Fruit fly (Drosophila melanogaster) whole organism, embryonic: ENCODE data around the gene velo.
A peak's percentile ranks its signal among the peaks of the same experiment; 100 is the strongest.

Experiments used
- B-H1 ChIP-seq: fragments of 200-800 bp; sonication (Bioruptor generic); IDR thresholded peaks from 3 replicates; pipeline ENCODE4 v1.3.6; 2022; ENCODE audit warnings: missing biosample characterization, missing genetic modification characterization
- CG10267 ChIP-seq: fragments of 200-800 bp; sonication (Bioruptor generic); optimal IDR thresholded peaks from 2 replicates; lab custom pipeline; 2018; ENCODE audit warnings: missing biosample characterization, mild to moderate bottlenecking, missing genetic modification characterization, moderate library complexity
- CG12071 ChIP-seq: fragments of 200-800 bp; sonication (Bioruptor generic); optimal IDR thresholded peaks from 3 replicates; lab custom pipeline; 2018; ENCODE audit warnings: missing biosample characterization, mild to moderate bottlenecking, missing genetic modification characterization
- CG13123 ChIP-seq: fragments of 200-800 bp; sonication (Bioruptor generic); optimal IDR thresholded peaks from 2 replicates; lab custom pipeline; 2016; ENCODE audit warnings: missing biosample characterization, missing genetic modification characterization
- CG13287 ChIP-seq: fragments of 200-800 bp; sonication (Bioruptor generic); IDR thresholded peaks from 2 replicates; pipeline ENCODE4 v1.3.6; 2022; ENCODE audit warnings: missing biosample characterization, missing genetic modification characterization; ENCODE audit not compliant: partially characterized antibody
- CG13775 ChIP-seq: fragments of 200-800 bp; sonication (Bioruptor generic); optimal IDR thresholded peaks from 3 replicates; lab custom pipeline; 2017; ENCODE audit warnings: missing biosample characterization, mild to moderate bottlenecking, missing genetic modification characterization
- CG17328 ChIP-seq: fragments of 200-800 bp; sonication (Bioruptor generic); IDR thresholded peaks from 2 replicates; pipeline ENCODE4 v1.3.6; 2022; ENCODE audit warnings: missing biosample characterization, missing genetic modification characterization
- CG17568 ChIP-seq: fragments of 200-800 bp; sonication (Bioruptor generic); optimal IDR thresholded peaks from 2 replicates; lab custom pipeline; 2018; ENCODE audit warnings: missing biosample characterization, mild to moderate bottlenecking, missing genetic modification characterization, moderate library complexity
- CG30403 ChIP-seq: fragments of 200-800 bp; sonication (Bioruptor generic); optimal IDR thresholded peaks from 3 replicates; lab custom pipeline; 2016; ENCODE audit warnings: missing biosample characterization, missing genetic modification characterization
- CG32772 ChIP-seq: fragments of 200-800 bp; sonication (Bioruptor generic); IDR thresholded peaks from 2 replicates; pipeline ENCODE4 v1.3.6; 2022; ENCODE audit warnings: missing biosample characterization, missing genetic modification characterization
- CG4404 ChIP-seq: fragments of 200-800 bp; sonication (Bioruptor generic); IDR thresholded peaks from 2 replicates; pipeline ENCODE4 v1.3.6; 2022; ENCODE audit warnings: missing biosample characterization, missing genetic modification characterization
- CG4424 ChIP-seq: fragments of 200-800 bp; sonication (Bioruptor generic); optimal IDR thresholded peaks from 3 replicates; lab custom pipeline; 2016; ENCODE audit warnings: missing biosample characterization, missing genetic modification characterization
- CG4820 ChIP-seq: fragments of 200-800 bp; sonication (Bioruptor generic); optimal IDR thresholded peaks from 3 replicates; lab custom pipeline; 2016; ENCODE audit warnings: missing biosample characterization, missing genetic modification characterization
- CG6254 ChIP-seq: fragments of 200-800 bp; sonication (Bioruptor generic); optimal IDR thresholded peaks from 3 replicates; lab custom pipeline; 2017; ENCODE audit warnings: mild to moderate bottlenecking, missing biosample characterization, missing genetic modification reagents, missing genetic modification characterization
- CG7839 ChIP-seq: fragments of 200-800 bp; sonication (Bioruptor generic); optimal IDR thresholded peaks from 3 replicates; lab custom pipeline; 2018; ENCODE audit warnings: missing biosample characterization, mild to moderate bottlenecking, missing genetic modification characterization, moderate library complexity
- CG8089 ChIP-seq: fragments of 200-800 bp; sonication (Bioruptor generic); optimal IDR thresholded peaks from 3 replicates; lab custom pipeline; 2016; ENCODE audit warnings: missing biosample characterization, missing genetic modification characterization
- CG8924 ChIP-seq: fragments of 200-800 bp; optimal IDR thresholded peaks from 3 replicates; lab custom pipeline; 2019; ENCODE audit warnings: missing biosample characterization, mild to moderate bottlenecking, missing genetic modification characterization, moderate library complexity
- CG9817 ChIP-seq: fragments of 200-800 bp; sonication (Bioruptor generic); optimal IDR thresholded peaks from 2 replicates; lab custom pipeline; 2018; ENCODE audit warnings: missing biosample characterization, mild to moderate bottlenecking, missing genetic modification characterization, moderate library complexity
- GATAe ChIP-seq: fragments of 200-800 bp; sonication (Bioruptor generic); conservative IDR thresholded peaks from 2 replicates; pipeline ENCODE4 v1.3.6; 2022; ENCODE audit warnings: missing biosample characterization, missing genetic modification characterization
- H15 ChIP-seq: fragments of 200-800 bp; sonication (Bioruptor generic); IDR thresholded peaks from 3 replicates; pipeline ENCODE4 v1.3.6; 2022; ENCODE audit warnings: missing biosample characterization, missing genetic modification characterization
- HLH4C ChIP-seq: fragments of 200-800 bp; sonication (Bioruptor generic); IDR thresholded peaks from 3 replicates; pipeline ENCODE4 v1.3.6; 2022; ENCODE audit warnings: missing biosample characterization, missing genetic modification characterization; ENCODE audit not compliant: partially characterized antibody
- Hr51 ChIP-seq, 2 experiments: fragments of 200-800 bp; sonication (Bioruptor generic); optimal IDR thresholded peaks; 2 replicates in 1 of 2; 3 replicates in 1 of 2; lab custom pipeline; 2016 to 2018; ENCODE audit warnings: missing biosample characterization in 2 of 2, missing genetic modification characterization in 2 of 2, mild to moderate bottlenecking in 1 of 2, moderate library complexity in 1 of 2
- Lim3 ChIP-seq: fragments of 200-800 bp; sonication (Bioruptor generic); IDR thresholded peaks from 2 replicates; pipeline ENCODE4 v1.3.6; 2022; ENCODE audit warnings: missing biosample characterization, missing genetic modification characterization
- MESR4 ChIP-seq: fragments of 200-800 bp; sonication (Bioruptor generic); optimal IDR thresholded peaks from 2 replicates; lab custom pipeline; 2018; ENCODE audit warnings: missing biosample characterization, mild to moderate bottlenecking, missing genetic modification characterization, moderate library complexity
- Med ChIP-seq: fragments of 200-800 bp; sonication (Bioruptor generic); peaks from one replicate; lab custom pipeline; 2016; ENCODE audit warnings: missing biosample characterization, missing genetic modification characterization, mild to moderate bottlenecking, inconsistent platforms, moderate library complexity
- Meics ChIP-seq: fragments of 200-800 bp; sonication (Bioruptor generic); optimal IDR thresholded peaks from 2 replicates; lab custom pipeline; 2017; ENCODE audit warnings: missing biosample characterization, mild to moderate bottlenecking, missing genetic modification characterization
- Optix ChIP-seq: fragments of 200-800 bp; sonication (Bioruptor generic); IDR thresholded peaks from 3 replicates; pipeline ENCODE4 v1.3.6; 2022; ENCODE audit warnings: missing biosample characterization, missing genetic modification characterization
- Pdp1 ChIP-seq, 2 experiments: fragments of 200-800 bp; sonication (Bioruptor generic); optimal IDR thresholded peaks; 3 replicates each; lab custom pipeline; 2016; ENCODE audit warnings: missing biosample characterization in 2 of 2, missing genetic modification characterization in 2 of 2, mild to moderate bottlenecking in 1 of 2, moderate library complexity in 1 of 2
- Ptx1 ChIP-seq: fragments of 200-800 bp; sonication (Bioruptor generic); IDR thresholded peaks from 2 replicates; pipeline ENCODE4 v1.3.6; 2022; ENCODE audit warnings: missing biosample characterization, missing genetic modification characterization
- Spps ChIP-seq: fragments of 200-800 bp; sonication (Bioruptor generic); optimal IDR thresholded peaks from 2 replicates; lab custom pipeline; 2018; ENCODE audit warnings: missing biosample characterization, mild to moderate bottlenecking, missing genetic modification characterization
- Sry-δ ChIP-seq: fragments of 200-800 bp; sonication (Bioruptor generic); optimal IDR thresholded peaks from 2 replicates; lab custom pipeline; 2016; ENCODE audit warnings: missing biosample characterization, missing genetic modification characterization
- aop ChIP-seq: fragments of 200-800 bp; sonication (Bioruptor generic); IDR thresholded peaks from 2 replicates; pipeline ENCODE4 v1.3.6; 2022; ENCODE audit warnings: missing biosample characterization, missing genetic modification characterization
- bigmax ChIP-seq: fragments of 200-800 bp; sonication (Bioruptor generic); optimal IDR thresholded peaks from 2 replicates; lab custom pipeline; 2018; ENCODE audit warnings: missing biosample characterization, mild to moderate bottlenecking, missing genetic modification characterization
- cas ChIP-seq: fragments of 200-800 bp; sonication (Bioruptor generic); IDR thresholded peaks from 2 replicates; pipeline ENCODE4 v1.3.6; 2022; ENCODE audit warnings: missing biosample characterization, missing genetic modification characterization
- dm ChIP-seq: fragments of 200-800 bp; sonication (Bioruptor generic); optimal IDR thresholded peaks from 3 replicates; lab custom pipeline; 2016; ENCODE audit warnings: missing biosample characterization, missing genetic modification characterization
- ems ChIP-seq: fragments of 200-800 bp; sonication (Bioruptor generic); optimal IDR thresholded peaks from 3 replicates; lab custom pipeline; 2016; ENCODE audit warnings: missing biosample characterization, missing genetic modification characterization
- ftz-f1 ChIP-seq: fragments of 200-800 bp; sonication (Bioruptor generic); optimal IDR thresholded peaks from 2 replicates; lab custom pipeline; 2016; ENCODE audit warnings: missing biosample characterization, missing genetic modification characterization
- gem ChIP-seq: fragments of 200-800 bp; sonication (Bioruptor generic); optimal IDR thresholded peaks from 2 replicates; lab custom pipeline; 2019; ENCODE audit warnings: missing biosample characterization, mild to moderate bottlenecking, missing genetic modification characterization, moderate library complexity
- grau ChIP-seq: fragments of 200-800 bp; optimal IDR thresholded peaks from 3 replicates; lab custom pipeline; 2019; ENCODE audit warnings: missing biosample characterization, mild to moderate bottlenecking, missing genetic modification characterization, moderate library complexity
- ind ChIP-seq: fragments of 200-800 bp; sonication (Bioruptor generic); optimal IDR thresholded peaks from 3 replicates; lab custom pipeline; 2016; ENCODE audit warnings: missing biosample characterization, missing genetic modification characterization
- lmd ChIP-seq: fragments of 200-800 bp; sonication (Bioruptor generic); IDR thresholded peaks from 2 replicates; pipeline ENCODE4 v1.3.6; 2022; ENCODE audit warnings: missing biosample characterization, missing genetic modification characterization
- mld ChIP-seq: fragments of 200-800 bp; sonication (Bioruptor generic); IDR thresholded peaks from 3 replicates; pipeline ENCODE4 v1.3.6; 2022; ENCODE audit warnings: missing biosample characterization, missing genetic modification characterization; ENCODE audit not compliant: partially characterized antibody
- ranshi ChIP-seq: fragments of 200-800 bp; sonication (Bioruptor generic); IDR thresholded peaks from 2 replicates; pipeline ENCODE4 v1.3.6; 2022; ENCODE audit warnings: missing biosample characterization, missing genetic modification characterization
- sens-2 ChIP-seq: fragments of 200-800 bp; sonication (Bioruptor generic); IDR thresholded peaks from 2 replicates; pipeline ENCODE4 v1.3.6; 2022; ENCODE audit warnings: missing biosample characterization, missing genetic modification characterization
- tgo ChIP-seq: fragments of 200-800 bp; sonication (Bioruptor generic); IDR thresholded peaks from 3 replicates; pipeline ENCODE4 v1.3.6; 2022; ENCODE audit warnings: missing biosample characterization, missing genetic modification characterization
- wor ChIP-seq: fragments of 200-800 bp; sonication (Bioruptor generic); IDR thresholded peaks from 2 replicates; pipeline ENCODE4 v1.3.6; 2022; ENCODE audit warnings: missing biosample characterization, missing genetic modification characterization
- zen2 ChIP-seq: fragments of 200-800 bp; sonication (Bioruptor generic); IDR thresholded peaks from 3 replicates; pipeline ENCODE4 v1.3.6; 2022; ENCODE audit warnings: missing biosample characterization, missing genetic modification characterization; ENCODE audit not compliant: partially characterized antibody

Gene velo

dm6 chr3L:6708995-6709606 is 43.5 kb downstream of the velo start (continued):
- TF ChIP-seq H15 (GFP tag; lab: Robert Waterston, UW) (peak; percentile 89), Pdp1 (GFP tag; optimal IDR thresholded peaks at IDR 0.05; lab: Kevin White, UChicago) (peak; percentile 71 to 85), Sry-δ (peak; percentile 13), CG10267 (peak; percentile 41), wor (GFP tag; lab: Robert Waterston, UW) (0 out of 2 replicates have a peak, but pooled peaks have one; percentile 12), CG4404 (GFP tag; lab: Robert Waterston, UW) (no peak), CG17328 (peak; percentile 89), sens-2 (GFP tag; lab: Robert Waterston, UW) (peak; percentile 90), CG12071 (GFP tag; lab: Kevin White, UChicago) (peak; percentile 91), HLH4C (no peak), ems (peak; percentile 48), CG17568 (GFP tag; lab: Kevin White, UChicago) (peak; percentile 92), zen2 (GFP tag; lab: Robert Waterston, UW) (no peak), CG13775 (peak; percentile 76)

DNA sequence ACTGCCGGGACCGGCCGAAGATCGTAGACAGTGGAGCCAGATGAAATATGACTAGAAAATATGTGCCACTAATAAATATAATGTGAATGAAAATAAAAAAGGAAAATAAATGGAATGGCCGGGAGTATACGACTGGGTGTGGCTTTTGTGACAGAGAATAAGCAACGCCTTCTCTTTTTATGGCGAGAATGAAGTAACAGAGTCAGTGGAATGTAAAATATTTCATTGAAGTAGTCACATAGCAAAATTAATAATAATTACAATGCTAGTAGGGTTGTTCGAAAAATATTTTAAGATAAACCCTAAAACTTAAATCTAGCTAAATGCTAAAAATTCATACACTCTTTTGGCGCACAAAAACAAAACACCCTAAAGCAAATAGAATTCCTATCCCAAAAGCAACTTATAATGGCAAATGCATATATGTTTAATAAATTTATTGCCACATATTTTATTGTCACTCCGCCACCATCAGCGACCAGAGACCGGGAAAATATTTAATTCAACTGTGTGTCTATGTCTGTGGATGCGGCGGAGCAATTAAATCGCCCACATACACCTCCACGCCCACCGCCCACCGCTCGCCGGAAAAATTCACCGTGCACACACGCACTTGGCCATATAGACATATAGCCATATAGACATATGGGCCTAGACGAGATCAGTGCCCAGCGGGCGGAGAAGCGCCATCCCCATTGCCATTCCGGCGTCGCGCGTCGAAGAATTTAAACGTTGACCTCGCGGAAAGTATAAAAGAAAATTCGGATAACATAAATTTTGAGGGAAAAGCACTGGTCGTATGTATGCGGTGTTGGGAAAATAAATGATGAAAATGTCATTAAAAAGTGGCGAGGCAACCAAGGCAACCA is 45.6 kb downstream of the velo start:
- no peak for TF ChIP-seq B-H1 (GFP tag; lab: Robert Waterston, UW)
- no peak for TF ChIP-seq Lim3
- no peak for TF ChIP-seq Spps (tag; lab: Kevin White, UChicago)
- peak; percentile 18 for TF ChIP-seq CG30403 (GFP tag; lab: Kevin White, UChicago)
- TF ChIP-seq GATAe: no peak
- TF ChIP-seq Med (GFP tag; lab: Kevin White, UChicago): peak; percentile 63
- peak; percentile 49; the same call in 1 of the 2 replicates for TF ChIP-seq lmd
- no peak for TF ChIP-seq CG32772 (GFP tag; lab: Robert Waterston, UW)
- no peak for TF ChIP-seq CG13123
- peak; percentile 48 for TF ChIP-seq gem (tag; lab: Kevin White, UChicago)
- TF ChIP-seq CG9817 (tag; lab: Kevin White, UChicago): peak; percentile 19
- no peak for TF ChIP-seq ind
- no peak for TF ChIP-seq CG13287 (GFP tag; lab: Robert Waterston, UW)
- TF ChIP-seq dm (GFP tag; lab: Kevin White, UChicago): no peak
- TF ChIP-seq tgo (GFP tag; lab: Robert Waterston, UW): 0 out of 3 replicates have a peak, but pooled peaks have one; percentile 30
- no peak for TF ChIP-seq CG8089 (GFP tag; lab: Kevin White, UChicago)
- TF ChIP-seq CG7839 (tag; lab: Kevin White, UChicago): peak; percentile 32
- no peak for TF ChIP-seq bigmax (GFP tag; lab: Kevin White, UChicago)
- TF ChIP-seq mld (GFP tag; lab: Robert Waterston, UW): no peak
- no peak for TF ChIP-seq CG6254
- peak; percentile 34; the same call in 1 of the 2 replicates for TF ChIP-seq ranshi (GFP tag; lab: Robert Waterston, UW)
- no peak for TF ChIP-seq MESR4 (GFP tag; lab: Kevin White, UChicago)
- TF ChIP-seq CG8924 (tag; lab: Kevin White, UChicago): no peak
- TF ChIP-seq Optix (GFP tag; lab: Robert Waterston, UW): no peak
- TF ChIP-seq Ptx1 (GFP tag; lab: Robert Waterston, UW): peak; percentile 26; the same call in 1 of the 2 replicates
- TF ChIP-seq wor (GFP tag; lab: Robert Waterston, UW): no peak
- no peak for TF ChIP-seq cas
- TF ChIP-seq Hr51 (GFP tag; optimal IDR thresholded peaks at IDR 0.05; lab: Kevin White, UChicago): peak in 1 of 2 experiments; percentile 43
- peak; percentile 21 for TF ChIP-seq Meics
- TF ChIP-seq CG4820 (GFP tag; lab: Kevin White, UChicago): no peak
- TF ChIP-seq CG4424 (GFP tag; lab: Kevin White, UChicago): no peak
- no peak for TF ChIP-seq aop (GFP tag; lab: Robert Waterston, UW)
- peak; percentile 81 for TF ChIP-seq ftz-f1 (GFP tag; lab: Kevin White, UChicago)
- peak; percentile 34 for TF ChIP-seq grau
